Worm (Caenorhabditis elegans): ENCODE data around the gene T28C6.5.

The T28C6.5 gene

DNA sequence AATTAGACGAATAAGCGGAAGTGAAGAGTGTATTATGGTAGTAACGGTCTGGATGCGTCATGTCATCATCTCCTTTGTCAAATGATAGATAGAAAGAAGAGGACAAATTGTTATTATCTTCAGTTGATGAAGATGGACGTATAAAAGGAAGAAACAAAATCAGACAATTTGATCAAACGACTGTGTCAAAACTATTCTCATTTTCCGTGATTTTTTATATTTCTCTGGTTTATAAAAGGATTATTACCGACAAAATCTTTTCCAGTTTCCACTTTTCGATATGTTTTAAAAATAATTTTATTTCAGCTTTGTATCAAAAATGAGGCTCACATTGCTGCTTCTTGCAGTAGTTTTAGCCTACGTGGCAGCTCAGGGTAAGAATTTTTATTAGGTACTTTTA lies 5.2 kb upstream of the T28C6.5 start, which contains the start of gene grsp-2:
grsp-2 (plus strand) TSS at position 301 of the 400 bp plus-strand sequence.
- TF ChIP-seq nhr-71 (tag; optimal IDR thresholded peaks at IDR 0.05) (peak; percentile 5), zip-4 (GFP tag; optimal IDR thresholded peaks at IDR 0.05) (no peak), elt-3 (tag; optimal IDR thresholded peaks at IDR 0.05) (peak in 1 of 6 experiments; percentile 1), xbp-1 (tag; optimal IDR thresholded peaks at IDR 0.05) (no peak), sox-4 (tag; optimal IDR thresholded peaks at IDR 0.05) (no peak), ets-5 (GFP tag; IDR thresholded peaks at IDR 0.05) (no peak), pag-3 (tag; optimal IDR thresholded peaks at IDR 0.05; ENCODE audit: borderline replicate concordance, insufficient read depth) (no peak), ama-1 (optimal IDR thresholded peaks at IDR 0.05) (no peak), efl-1 (optimal IDR thresholded peaks at IDR 0.05) (no peak), efl-1 (GFP tag; optimal IDR thresholded peaks at IDR 0.05 in 1 of 2) (no peak), mdl-1 (tag; optimal IDR thresholded peaks at IDR 0.05) (no peak), hpl-2 (GFP tag; optimal IDR thresholded peaks at IDR 0.05) (no peak), hlh-4 (tag; optimal IDR thresholded peaks at IDR 0.05) (no peak), unc-98 (GFP tag; IDR thresholded peaks at IDR 0.05) (no peak), swsn-7 (tag; optimal IDR thresholded peaks at IDR 0.05) (no peak), lsy-2 (tag; optimal IDR thresholded peaks at IDR 0.05) (no peak), snu-23 (GFP tag; optimal IDR thresholded peaks at IDR 0.05) (peak; percentile 2), nhr-20 (tag; optimal IDR thresholded peaks at IDR 0.05) (no peak), lin-39 (tag; optimal IDR thresholded peaks at IDR 0.05) (no peak), aly-2 (tag; optimal IDR thresholded peaks at IDR 0.05) (no peak), unc-30 (tag; optimal IDR thresholded peaks at IDR 0.05) (no peak), dsc-1 (tag; optimal IDR thresholded peaks at IDR 0.05) (no peak), irx-1 (tag; optimal IDR thresholded peaks at IDR 0.05) (no peak), rnt-1 (tag; optimal IDR thresholded peaks at IDR 0.05) (no peak), ceh-88 (GFP tag; IDR thresholded peaks at IDR 0.05) (no peak), zag-1 (tag; optimal IDR thresholded peaks at IDR 0.05) (no peak), ztf-11 (tag; optimal IDR thresholded peaks at IDR 0.05) (no peak), isw-1 (GFP tag; IDR thresholded peaks at IDR 0.05) (no peak), tbx-2 (tag; optimal IDR thresholded peaks at IDR 0.05) (no peak), nhr-85 (tag) (peak; percentile 71), nhr-12 (tag; optimal IDR thresholded peaks at IDR 0.05) (no peak), sptf-1 (tag; optimal IDR thresholded peaks at IDR 0.05) (no peak), pax-3 (tag; optimal IDR thresholded peaks at IDR 0.05) (no peak), blmp-1 (tag; optimal IDR thresholded peaks at IDR 0.05) (peak; percentile 11), pqm-1 (tag; optimal IDR thresholded peaks at IDR 0.05) (no peak), ceh-82 (tag; optimal IDR thresholded peaks at IDR 0.05) (no peak), ztf-4 (tag; optimal IDR thresholded peaks at IDR 0.05) (no peak), fkh-10 (GFP tag; optimal IDR thresholded peaks at IDR 0.05) (no peak), C16A3.4 (tag; optimal IDR thresholded peaks at IDR 0.05) (no peak), lin-15B (tag; optimal IDR thresholded peaks at IDR 0.05) (no peak), efl-3 (GFP tag; optimal IDR thresholded peaks at IDR 0.05) (no peak)

DNA sequence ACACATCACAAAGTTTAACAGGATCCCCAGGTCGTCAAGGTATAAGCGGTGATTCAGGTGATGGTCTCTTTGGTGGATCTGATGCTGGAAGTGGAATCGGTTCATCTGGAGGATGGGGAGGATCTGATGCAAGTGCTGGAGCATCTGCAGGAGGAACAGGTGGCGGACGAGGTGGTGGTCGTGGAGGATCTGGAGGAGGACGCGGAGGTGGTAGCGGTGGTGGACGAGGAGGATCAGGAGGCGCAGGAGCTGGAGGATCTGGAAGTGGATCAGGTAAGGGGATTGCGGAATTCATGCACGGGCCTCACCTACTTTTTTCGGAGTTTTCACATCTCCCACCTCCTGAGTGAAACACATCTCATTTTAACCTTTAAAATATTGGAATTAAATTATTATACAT lies 4.6 kb upstream of the T28C6.5 start:
- TF ChIP-seq Y116A8C.19 (tag; optimal IDR thresholded peaks at IDR 0.05; ENCODE audit: borderline replicate concordance) (no peak), tbx-2 (tag; optimal IDR thresholded peaks at IDR 0.05) (no peak), unc-98 (GFP tag; IDR thresholded peaks at IDR 0.05) (no peak), ces-1 (GFP tag; optimal IDR thresholded peaks at IDR 0.05) (no peak)

DNA sequence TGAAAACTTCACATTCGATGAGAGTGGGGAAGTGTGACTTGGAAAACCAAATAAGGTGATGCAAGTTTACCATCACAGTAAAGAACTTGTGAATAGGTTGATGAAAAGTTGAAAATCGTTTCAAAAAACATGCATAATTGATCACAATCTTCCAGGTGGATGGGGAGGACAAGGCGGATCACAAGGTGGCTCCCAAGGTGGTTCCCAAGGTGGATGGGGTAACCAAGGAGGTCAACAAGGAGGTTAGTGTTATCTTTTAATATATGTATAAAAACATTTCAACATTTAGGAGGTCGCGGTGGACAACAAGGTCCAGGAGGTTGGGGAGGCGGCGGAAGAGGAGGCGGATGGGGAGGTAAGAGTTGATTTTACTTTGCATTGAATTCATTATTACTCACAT lies 3.6 kb upstream of the T28C6.5 start, which contains the start of gene T28C6.10:
T28C6.10 (plus strand) TSS at position 301 of the 400 bp plus-strand sequence.
- no peak for TF ChIP-seq fos-1 (tag; optimal IDR thresholded peaks at IDR 0.05)
- TF ChIP-seq ama-1 (optimal IDR thresholded peaks at IDR 0.05): no peak
- no peak for TF ChIP-seq vab-15 (tag; optimal IDR thresholded peaks at IDR 0.05)
- TF ChIP-seq hlh-17 (GFP tag; optimal IDR thresholded peaks at IDR 0.05; ENCODE audit: borderline replicate concordance): no peak
- no peak for TF ChIP-seq nhr-28 (tag; optimal IDR thresholded peaks at IDR 0.05)
- TF ChIP-seq lsy-2 (tag; optimal IDR thresholded peaks at IDR 0.05): no peak
- TF ChIP-seq isw-1 (GFP tag; IDR thresholded peaks at IDR 0.05): no peak
- no peak for TF ChIP-seq zag-1 (tag; optimal IDR thresholded peaks at IDR 0.05)
- no peak for TF ChIP-seq ztf-11 (tag; optimal IDR thresholded peaks at IDR 0.05)
- no peak for TF ChIP-seq nhr-90 (tag; optimal IDR thresholded peaks at IDR 0.05; ENCODE audit: poor library complexity)
